Worm (Caenorhabditis elegans): Measurements from ENCODE around the gene baf-1.

Gene baf-1

ce11 chrIII:9467095-9467494, at the start of gene baf-1:
Gene baf-1 (plus strand): TSS chrIII:9467464.
- TF ChIP-seq snpc-3.4 (tag; optimal IDR thresholded peaks at IDR 0.05) (peak; percentile 11), ceh-91 (GFP tag; IDR thresholded peaks at IDR 0.05) (peak; percentile 43; the same call in 1 of the 2 replicates), mes-4 (tag; optimal IDR thresholded peaks at IDR 0.05) (no peak), aptf-3 (GFP tag; IDR thresholded peaks at IDR 0.05) (no peak), hlh-12 (tag; optimal IDR thresholded peaks at IDR 0.05) (no peak), K11D2.4 (GFP tag; IDR thresholded peaks at IDR 0.05) (peak; percentile 60; the same call in 1 of the 2 replicates), Y95B8A.8 (GFP tag; IDR thresholded peaks at IDR 0.05) (no peak), lin-35 (GFP tag; optimal IDR thresholded peaks at IDR 0.05) (peak in 1 of 3 experiments; percentile 51), C06A6.2 (GFP tag; conservative IDR thresholded peaks at IDR 0.05) (no peak), egl-44 (GFP tag; IDR thresholded peaks at IDR 0.05) (no peak), T07F8.4 (tag; optimal IDR thresholded peaks at IDR 0.05) (no peak), F55B11.4 (tag; optimal IDR thresholded peaks at IDR 0.05; ENCODE audit: borderline replicate concordance, insufficient read depth) (no peak), F22D6.2 (tag; optimal IDR thresholded peaks at IDR 0.05) (no peak), lsy-27 (tag; optimal IDR thresholded peaks at IDR 0.05; ENCODE audit: borderline replicate concordance, insufficient read depth) (no peak), nfyb-1 (GFP tag; IDR thresholded peaks at IDR 0.05) (no peak), unc-130 (GFP tag; optimal IDR thresholded peaks at IDR 0.05) (peak; percentile 25), madf-6 (GFP tag; IDR thresholded peaks at IDR 0.05) (peak; percentile 65), F39B2.1 (GFP tag; IDR thresholded peaks at IDR 0.05) (no peak), zfh-2 (GFP tag; conservative IDR thresholded peaks at IDR 0.05) (no peak), hsf-1 (GFP tag; IDR thresholded peaks at IDR 0.05) (peak; percentile 41; the same call in 1 of the 2 replicates), bed-1 (GFP tag; IDR thresholded peaks at IDR 0.05) (no peak), rpc-1 (optimal IDR thresholded peaks at IDR 0.05) (no peak), rpc-1 (tag; optimal IDR thresholded peaks at IDR 0.05) (no peak), lag-1 (GFP tag; IDR thresholded peaks at IDR 0.05) (no peak), ztf-6 (GFP tag; IDR thresholded peaks at IDR 0.05) (no peak), ZK185.1 (tag; optimal IDR thresholded peaks at IDR 0.05; ENCODE audit: poor library complexity, severe bottlenecking) (no peak), hrde-1 (tag; optimal IDR thresholded peaks at IDR 0.05; ENCODE audit: borderline replicate concordance) (no peak), nhr-90 (tag; optimal IDR thresholded peaks at IDR 0.05) (no peak), nhr-120 (GFP tag; IDR thresholded peaks at IDR 0.05) (no peak), lin-40 (tag; optimal IDR thresholded peaks at IDR 0.05) (peak; percentile 50), akir-1 (GFP tag; optimal IDR thresholded peaks at IDR 0.05) (no peak), F52B5.7 (tag; optimal IDR thresholded peaks at IDR 0.05) (no peak), pha-4 (tag; optimal IDR thresholded peaks at IDR 0.05) (no peak), F57A8.1 (GFP tag; optimal IDR thresholded peaks at IDR 0.05) (no peak), hmg-20 (GFP tag; IDR thresholded peaks at IDR 0.05) (no peak), ceh-100 (GFP tag; IDR thresholded peaks at IDR 0.05) (no peak), F57C9.4 (tag; optimal IDR thresholded peaks at IDR 0.05) (no peak), ama-1 (optimal IDR thresholded peaks at IDR 0.05) (no peak), ama-1 (GFP tag; optimal IDR thresholded peaks at IDR 0.05) (no peak), egrh-3 (GFP tag; IDR thresholded peaks at IDR 0.05) (no peak), attf-3 (GFP tag; conservative IDR thresholded peaks at IDR 0.05) (0 out of 2 replicates have a peak, but pooled peaks have one; percentile 28), pbrm-1 (GFP tag; IDR thresholded peaks at IDR 0.05) (0 out of 2 replicates have a peak, but pooled peaks have one; percentile 16), aptf-2 (GFP tag; conservative IDR thresholded peaks at IDR 0.05) (no peak), lin-54 (GFP tag; optimal IDR thresholded peaks at IDR 0.05) (peak; percentile 65), sea-2 (GFP tag; IDR thresholded peaks at IDR 0.05) (no peak), Y53F4B.3 (GFP tag; IDR thresholded peaks at IDR 0.05) (no peak), ccch-3 (GFP tag; optimal IDR thresholded peaks at IDR 0.05) (no peak), attf-5 (GFP tag; optimal IDR thresholded peaks at IDR 0.05) (peak; percentile 81), lin-26 (GFP tag; IDR thresholded peaks at IDR 0.05) (no peak), tbp1 (GFP tag; optimal IDR thresholded peaks at IDR 0.05) (peak; percentile 50)
